Fruit fly (Drosophila melanogaster): ENCODE data around the gene Npc2f.

dm6 chr3R:24142971-24143370, 5.3 kb downstream of the Npc2f start:
- peak; percentile 76 for TF ChIP-seq sage (GFP tag; optimal IDR thresholded peaks at IDR 0.05)
- TF ChIP-seq Abd-B (GFP tag; optimal IDR thresholded peaks at IDR 0.05) = no peak
- peak; percentile 91 for TF ChIP-seq fru (GFP tag; optimal IDR thresholded peaks at IDR 0.05)
- TF ChIP-seq pan (optimal IDR thresholded peaks at IDR 0.05) = no peak
- TF ChIP-seq Myc (optimal IDR thresholded peaks at IDR 0.05) = no peak
- TF ChIP-seq dsf (GFP tag; optimal IDR thresholded peaks at IDR 0.05; ENCODE audit: borderline replicate concordance) = peak; percentile 25
